Fruit fly (Drosophila melanogaster) whole organism, embryonic: ENCODE data around the gene Ipo9.

Experiments used
- Abd-B ChIP-seq: fragments of 200-800 bp; sonication (Bioruptor generic); optimal IDR thresholded peaks from 2 replicates; lab custom pipeline; 2018; ENCODE audit warnings: missing biosample characterization, mild to moderate bottlenecking, missing genetic modification characterization, moderate library complexity
- Antp ChIP-seq: fragments of 200-800 bp; sonication (Bioruptor generic); optimal IDR thresholded peaks from 3 replicates; lab custom pipeline; 2016; ENCODE audit warnings: missing biosample characterization, missing genetic modification characterization
- C15 ChIP-seq: fragments of 200-800 bp; sonication (Bioruptor generic); IDR thresholded peaks from 3 replicates; pipeline ENCODE4 v1.3.6; 2022; ENCODE audit warnings: missing biosample characterization, missing genetic modification characterization
- CG10147 ChIP-seq: fragments of 200-800 bp; sonication (Bioruptor generic); optimal IDR thresholded peaks from 2 replicates; lab custom pipeline; 2019; ENCODE audit warnings: missing biosample characterization, mild to moderate bottlenecking, missing genetic modification characterization, moderate library complexity
- CG10959 ChIP-seq: fragments of 200-800 bp; sonication (Bioruptor generic); IDR thresholded peaks from 2 replicates; pipeline ENCODE4 v1.3.6; 2022; ENCODE audit warnings: missing biosample characterization, missing genetic modification characterization
- CG12104 ChIP-seq: fragments of 200-800 bp; sonication (Bioruptor generic); optimal IDR thresholded peaks from 3 replicates; lab custom pipeline; 2016; ENCODE audit warnings: missing biosample characterization, missing genetic modification characterization
- CG12155 ChIP-seq: fragments of 200-800 bp; sonication (Bioruptor generic); optimal IDR thresholded peaks from 3 replicates; lab custom pipeline; 2016; ENCODE audit warnings: missing biosample characterization, missing genetic modification characterization
- CG14050 ChIP-seq: fragments of 200-800 bp; sonication (Bioruptor generic); IDR thresholded peaks from 3 replicates; pipeline ENCODE4 v1.3.6; 2022; ENCODE audit warnings: missing biosample characterization, missing genetic modification characterization
- CG15696 ChIP-seq: fragments of 200-800 bp; sonication (Bioruptor generic); optimal IDR thresholded peaks from 2 replicates; lab custom pipeline; 2019; ENCODE audit warnings: missing biosample characterization, mild to moderate bottlenecking, missing genetic modification characterization, moderate library complexity
- CG2678 ChIP-seq: fragments of 200-800 bp; sonication (Bioruptor generic); optimal IDR thresholded peaks from 3 replicates; lab custom pipeline; 2019; ENCODE audit warnings: missing biosample characterization, mild to moderate bottlenecking, missing genetic modification characterization, moderate library complexity
- CG2875 ChIP-seq: fragments of 200-800 bp; sonication (Bioruptor generic); optimal IDR thresholded peaks from 2 replicates; lab custom pipeline; 2017; ENCODE audit warnings: missing biosample characterization, mild to moderate bottlenecking, missing genetic modification characterization, missing genetic modification reagents
- CG3065 ChIP-seq: fragments of 200-800 bp; sonication (Bioruptor generic); optimal IDR thresholded peaks from 2 replicates; lab custom pipeline; 2016; ENCODE audit warnings: missing biosample characterization, missing genetic modification characterization
- CG31365 ChIP-seq: fragments of 200-800 bp; sonication (Bioruptor generic); optimal IDR thresholded peaks from 2 replicates; lab custom pipeline; 2018; ENCODE audit warnings: missing biosample characterization, mild to moderate bottlenecking, missing genetic modification characterization
- CG3281 ChIP-seq: fragments of 200-800 bp; sonication (Bioruptor generic); optimal IDR thresholded peaks from 3 replicates; lab custom pipeline; 2017; ENCODE audit warnings: missing biosample characterization, mild to moderate bottlenecking, missing genetic modification characterization
- CG3407 ChIP-seq: fragments of 200-800 bp; sonication (Bioruptor generic); optimal IDR thresholded peaks from 2 replicates; lab custom pipeline; 2018; ENCODE audit warnings: missing biosample characterization, mild to moderate bottlenecking, missing genetic modification characterization
- CG3838 ChIP-seq: fragments of 200-800 bp; sonication (Bioruptor generic); optimal IDR thresholded peaks from 3 replicates; lab custom pipeline; 2016; ENCODE audit warnings: missing biosample characterization, missing genetic modification characterization
- CG6272 ChIP-seq: fragments of 200-800 bp; sonication (Bioruptor generic); IDR thresholded peaks from 2 replicates; pipeline ENCODE4 v1.3.6; 2022; ENCODE audit warnings: missing biosample characterization, missing genetic modification characterization
- CG6854 ChIP-seq: fragments of 200-800 bp; sonication (Bioruptor generic); optimal IDR thresholded peaks from 3 replicates; lab custom pipeline; 2017; ENCODE audit warnings: missing biosample characterization, mild to moderate bottlenecking, missing genetic modification characterization
- CG7987 ChIP-seq: fragments of 200-800 bp; sonication (Bioruptor generic); optimal IDR thresholded peaks from 2 replicates; lab custom pipeline; 2018; ENCODE audit warnings: missing biosample characterization, mild to moderate bottlenecking, missing genetic modification characterization, moderate library complexity
- CG8388 ChIP-seq: fragments of 200-800 bp; sonication (Bioruptor generic); optimal IDR thresholded peaks from 2 replicates; lab custom pipeline; 2019; ENCODE audit warnings: missing biosample characterization, mild to moderate bottlenecking, missing genetic modification characterization, moderate library complexity
- CTCF ChIP-seq: fragments of 200-800 bp; sonication (Bioruptor generic); optimal IDR thresholded peaks from 2 replicates; lab custom pipeline; 2017; ENCODE audit warnings: missing biosample characterization, mild to moderate bottlenecking, missing genetic modification characterization, moderate library complexity
- Dll ChIP-seq: fragments of 200-800 bp; sonication (Bioruptor generic); IDR thresholded peaks from 4 replicates; pipeline ENCODE4 v1.3.6; 2022; ENCODE audit warnings: missing biosample characterization, missing genetic modification characterization; ENCODE audit not compliant: partially characterized antibody
- Dref ChIP-seq: fragments of 200-800 bp; sonication (Bioruptor generic); IDR thresholded peaks from 2 replicates; pipeline ENCODE4 v1.3.6; 2022; ENCODE audit warnings: missing biosample characterization, missing genetic modification characterization
- Fer2 ChIP-seq: fragments of 200-800 bp; sonication (Bioruptor generic); optimal IDR thresholded peaks from 2 replicates; lab custom pipeline; 2018; ENCODE audit warnings: missing biosample characterization, mild to moderate bottlenecking, missing genetic modification characterization, moderate library complexity
- H15 ChIP-seq: fragments of 200-800 bp; sonication (Bioruptor generic); IDR thresholded peaks from 3 replicates; pipeline ENCODE4 v1.3.6; 2022; ENCODE audit warnings: missing biosample characterization, missing genetic modification characterization
- HLH4C ChIP-seq: fragments of 200-800 bp; sonication (Bioruptor generic); IDR thresholded peaks from 3 replicates; pipeline ENCODE4 v1.3.6; 2022; ENCODE audit warnings: missing biosample characterization, missing genetic modification characterization; ENCODE audit not compliant: partially characterized antibody
- Hand ChIP-seq: fragments of 200-800 bp; sonication (Bioruptor generic); optimal IDR thresholded peaks from 2 replicates; lab custom pipeline; 2017; ENCODE audit warnings: mild to moderate bottlenecking, missing biosample characterization, missing genetic modification reagents, missing genetic modification characterization
- Hmr ChIP-seq: fragments of 200-800 bp; sonication (Bioruptor generic); optimal IDR thresholded peaks from 3 replicates; lab custom pipeline; 2017; ENCODE audit warnings: mild to moderate bottlenecking, missing biosample characterization, missing genetic modification reagents, missing genetic modification characterization
- Hmx ChIP-seq: fragments of 200-800 bp; sonication (Bioruptor generic); optimal IDR thresholded peaks from 2 replicates; lab custom pipeline; 2016; ENCODE audit warnings: missing biosample characterization, missing genetic modification characterization
- Lim3 ChIP-seq: fragments of 200-800 bp; sonication (Bioruptor generic); IDR thresholded peaks from 2 replicates; pipeline ENCODE4 v1.3.6; 2022; ENCODE audit warnings: missing biosample characterization, missing genetic modification characterization
- Rx ChIP-seq: fragments of 200-800 bp; sonication (Bioruptor generic); IDR thresholded peaks from 2 replicates; pipeline ENCODE4 v1.3.6; 2022; ENCODE audit warnings: missing biosample characterization, missing genetic modification characterization
- Sry-δ ChIP-seq: fragments of 200-800 bp; sonication (Bioruptor generic); optimal IDR thresholded peaks from 2 replicates; lab custom pipeline; 2016; ENCODE audit warnings: missing biosample characterization, missing genetic modification characterization
- Usf ChIP-seq: fragments of 200-800 bp; sonication (Bioruptor generic); optimal IDR thresholded peaks from 2 replicates; lab custom pipeline; 2017; ENCODE audit warnings: missing genotype, missing biosample characterization, missing genetic modification characterization
- Xrp1 ChIP-seq: fragments of 200-800 bp; sonication (Bioruptor generic); IDR thresholded peaks from 2 replicates; pipeline ENCODE4 v1.3.6; 2022; ENCODE audit warnings: missing biosample characterization, missing genetic modification characterization
- ara ChIP-seq: fragments of 200-800 bp; sonication (Bioruptor generic); IDR thresholded peaks from 2 replicates; pipeline ENCODE4 v1.3.6; 2022; ENCODE audit warnings: missing biosample characterization, missing genetic modification characterization
- caup ChIP-seq: fragments of 200-800 bp; sonication (Bioruptor generic); optimal IDR thresholded peaks from 3 replicates; lab custom pipeline; 2017; ENCODE audit warnings: missing biosample characterization, mild to moderate bottlenecking, missing genetic modification characterization, moderate library complexity; ENCODE audit not compliant: severe bottlenecking
- cwo ChIP-seq: fragments of 200-800 bp; sonication (Bioruptor generic); optimal IDR thresholded peaks from 3 replicates; lab custom pipeline; 2017; ENCODE audit warnings: missing biosample characterization, missing genetic modification characterization, mild to moderate bottlenecking, moderate library complexity, missing genetic modification reagents
- fd102C ChIP-seq: fragments of 200-800 bp; sonication (Bioruptor generic); optimal IDR thresholded peaks from 2 replicates; lab custom pipeline; 2018; ENCODE audit warnings: missing biosample characterization, mild to moderate bottlenecking, missing genetic modification characterization, moderate library complexity
- fu2 ChIP-seq: fragments of 200-800 bp; sonication (Bioruptor generic); optimal IDR thresholded peaks from 2 replicates; lab custom pipeline; 2016; ENCODE audit warnings: missing biosample characterization, missing genetic modification characterization
- gcm2 ChIP-seq: fragments of 200-800 bp; sonication (Bioruptor generic); optimal IDR thresholded peaks from 2 replicates; lab custom pipeline; 2016; ENCODE audit warnings: missing biosample characterization, missing genetic modification characterization
- gro ChIP-seq: fragments of 200-800 bp; sonication (Bioruptor generic); optimal IDR thresholded peaks from 2 replicates; lab custom pipeline; 2016; ENCODE audit warnings: missing biosample characterization, missing genetic modification characterization
- hbn ChIP-seq: fragments of 200-800 bp; sonication (Bioruptor generic); IDR thresholded peaks from 2 replicates; pipeline ENCODE4 v1.3.6; 2022; ENCODE audit warnings: missing biosample characterization, missing genetic modification characterization; ENCODE audit not compliant: partially characterized antibody
- inv ChIP-seq: fragments of 200-800 bp; sonication (Bioruptor generic); IDR thresholded peaks from 2 replicates; pipeline ENCODE4 v1.3.6; 2022; ENCODE audit warnings: missing biosample characterization, missing genetic modification characterization; ENCODE audit not compliant: partially characterized antibody
- mld ChIP-seq: fragments of 200-800 bp; sonication (Bioruptor generic); IDR thresholded peaks from 3 replicates; pipeline ENCODE4 v1.3.6; 2022; ENCODE audit warnings: missing biosample characterization, missing genetic modification characterization; ENCODE audit not compliant: partially characterized antibody
- sd ChIP-seq: fragments of 200-800 bp; sonication (Bioruptor generic); optimal IDR thresholded peaks from 3 replicates; lab custom pipeline; 2018; ENCODE audit warnings: missing biosample characterization, mild to moderate bottlenecking, missing genetic modification characterization, moderate library complexity
- ttk ChIP-seq: fragments of 200-800 bp; sonication (Bioruptor generic); IDR thresholded peaks from 2 replicates; pipeline ENCODE4 v2.1.2; 2022; ENCODE audit warnings: missing biosample characterization, missing genetic modification characterization
- z ChIP-seq: fragments of 200-800 bp; sonication (Bioruptor generic); IDR thresholded peaks from 3 replicates; pipeline ENCODE4 v1.3.6; 2022; ENCODE audit warnings: missing biosample characterization, missing genetic modification characterization
- zfh1 ChIP-seq: fragments of 200-800 bp; sonication (Bioruptor generic); IDR thresholded peaks from 3 replicates; pipeline ENCODE4 v1.3.6; 2022; ENCODE audit warnings: missing biosample characterization, missing genetic modification characterization

Ipo9 gene

DNA sequence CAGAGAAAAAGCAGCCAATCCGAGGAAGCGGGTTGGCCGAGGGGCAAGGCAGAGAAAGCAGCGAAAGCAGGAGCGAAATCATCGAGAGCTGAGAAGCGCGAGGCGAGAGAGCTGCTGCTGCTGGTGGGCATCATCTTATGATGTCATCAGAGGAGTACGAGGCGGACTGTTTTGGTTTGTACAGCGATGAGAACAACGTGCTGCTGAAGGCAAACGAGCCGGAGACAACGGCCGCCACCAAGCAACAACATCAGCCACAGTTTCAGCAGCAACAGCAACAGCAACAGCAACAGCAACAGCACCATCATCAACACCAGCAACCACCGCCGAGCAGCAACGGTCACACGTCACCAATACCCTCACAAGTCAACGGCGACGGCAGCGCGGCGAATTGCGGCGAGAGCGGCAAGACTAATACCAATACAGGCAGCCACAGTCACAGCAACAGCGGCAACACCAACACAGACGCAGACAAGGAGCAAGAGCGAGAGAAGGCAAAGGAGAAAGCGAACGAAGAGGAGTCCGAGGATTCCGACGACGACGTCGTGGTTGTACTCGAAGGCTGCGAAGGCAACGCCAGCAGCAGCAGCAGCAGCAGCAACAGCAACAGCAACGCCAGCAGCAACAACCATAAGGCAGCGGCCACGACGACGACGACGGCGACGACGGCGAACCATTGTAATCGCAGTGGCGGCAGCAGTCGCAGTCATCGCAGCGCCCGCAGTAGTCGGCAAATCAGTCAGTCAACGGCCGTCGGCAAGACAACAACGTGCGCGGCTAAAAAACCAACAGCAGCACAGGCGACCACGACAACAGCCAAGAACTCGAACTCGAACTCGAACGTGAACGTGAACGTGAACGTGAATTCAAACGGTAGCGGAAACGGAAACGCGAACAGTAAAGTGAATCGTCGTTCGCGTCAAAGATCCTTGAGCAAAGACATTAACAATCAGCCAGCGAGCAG, 40.0 kb upstream of the Ipo9 start (continued):
- TF ChIP-seq sd (tag; lab: Kevin White, UChicago) (no peak), Dll (no peak; the same call in 3 of the 4 replicates), CG6854 (no peak), CG3281 (GFP tag; lab: Kevin White, UChicago) (no peak), Abd-B (no peak), Fer2 (tag; lab: Kevin White, UChicago) (no peak), zfh1 (GFP tag; lab: Robert Waterston, UW) (peak; percentile 48; the same call in 1 of the 3 replicates), fu2 (GFP tag; lab: Kevin White, UChicago) (no peak), CG2678 (tag; lab: Kevin White, UChicago) (no peak), CG8388 (GFP tag; lab: Kevin White, UChicago) (no peak), CG15696 (tag; lab: Kevin White, UChicago) (no peak), inv (no peak), hbn (GFP tag; lab: Robert Waterston, UW) (0 out of 2 replicates have a peak, but pooled peaks have one; percentile 32), z (GFP tag; lab: Robert Waterston, UW) (peak; percentile 67; the same call in 2 of the 3 replicates), CG3407 (GFP tag; lab: Kevin White, UChicago) (no peak), Hmx (GFP tag; lab: Kevin White, UChicago) (no peak), Antp (GFP tag; lab: Kevin White, UChicago) (peak; percentile 44), Usf (GFP tag; lab: Kevin White, UChicago) (no peak), ttk (no peak), Xrp1 (GFP tag; lab: Robert Waterston, UW) (no peak), Dref (no peak), CG3065 (GFP tag; lab: Kevin White, UChicago) (peak; percentile 31), caup (GFP tag; lab: Kevin White, UChicago) (peak; percentile 7), HLH4C (GFP tag; lab: Robert Waterston, UW) (0 out of 3 replicates have a peak, but pooled peaks have one; percentile 31), fd102C (GFP tag; lab: Kevin White, UChicago) (peak; percentile 53), CG3838 (GFP tag; lab: Kevin White, UChicago) (no peak), Hmr (GFP tag; lab: Kevin White, UChicago) (peak; percentile 21), mld (GFP tag; lab: Robert Waterston, UW) (no peak), cwo (GFP tag; lab: Kevin White, UChicago) (no peak), gro (GFP tag; lab: Kevin White, UChicago) (no peak), Hand (no peak), CG12104 (GFP tag; lab: Kevin White, UChicago) (no peak), CTCF (GFP tag; lab: Kevin White, UChicago) (peak; percentile 28), gcm2 (no peak), CG6272 (GFP tag; lab: Robert Waterston, UW) (0 out of 2 replicates have a peak, but pooled peaks have one; percentile 28), CG31365 (tag; lab: Kevin White, UChicago) (no peak), C15 (GFP tag; lab: Robert Waterston, UW) (no peak), Rx (GFP tag; lab: Robert Waterston, UW) (no peak), H15 (no peak), Sry-δ (GFP tag; lab: Kevin White, UChicago) (no peak), Lim3 (GFP tag; lab: Robert Waterston, UW) (no peak), CG2875 (no peak), CG12155 (GFP tag; lab: Kevin White, UChicago) (no peak), CG14050 (GFP tag; lab: Robert Waterston, UW) (no peak), CG10959 (GFP tag; lab: Robert Waterston, UW) (no peak), CG10147 (GFP tag; lab: Kevin White, UChicago) (no peak), CG7987 (GFP tag; lab: Kevin White, UChicago) (no peak), ara (no peak)
